Fruit fly (Drosophila melanogaster) whole organism, embryonic: ENCODE results near the gene IFT54.
A peak's percentile ranks its signal among the peaks of the same experiment; 100 is the strongest.

Source experiments
- Asciz ChIP-seq: fragments of 200-800 bp; sonication (Bioruptor generic); optimal IDR thresholded peaks from 2 replicates; lab custom pipeline; 2017; ENCODE audit warnings: missing biosample characterization, mild to moderate bottlenecking, missing genetic modification characterization, missing genetic modification reagents
- Atf6 ChIP-seq: fragments of 200-800 bp; sonication (Bioruptor generic); IDR thresholded peaks from 2 replicates; pipeline ENCODE4 v1.3.6; 2022; ENCODE audit warnings: missing biosample characterization, missing genetic modification characterization
- B-H1 ChIP-seq: fragments of 200-800 bp; sonication (Bioruptor generic); IDR thresholded peaks from 3 replicates; pipeline ENCODE4 v1.3.6; 2022; ENCODE audit warnings: missing biosample characterization, missing genetic modification characterization
- BEAF-32 ChIP-seq: fragments of 200-800 bp; sonication (Bioruptor generic); optimal IDR thresholded peaks from 3 replicates; lab custom pipeline; 2017; ENCODE audit warnings: missing biosample characterization, missing genetic modification characterization, mild to moderate bottlenecking, moderate library complexity, missing genetic modification reagents
- CG10147 ChIP-seq: fragments of 200-800 bp; sonication (Bioruptor generic); optimal IDR thresholded peaks from 2 replicates; lab custom pipeline; 2019; ENCODE audit warnings: missing biosample characterization, mild to moderate bottlenecking, missing genetic modification characterization, moderate library complexity
- CG12391 ChIP-seq: fragments of 200-800 bp; sonication (Bioruptor generic); optimal IDR thresholded peaks from 3 replicates; lab custom pipeline; 2018; ENCODE audit warnings: missing biosample characterization, mild to moderate bottlenecking, missing genetic modification characterization, moderate library complexity
- CG14050 ChIP-seq: fragments of 200-800 bp; sonication (Bioruptor generic); IDR thresholded peaks from 3 replicates; pipeline ENCODE4 v1.3.6; 2022; ENCODE audit warnings: missing biosample characterization, missing genetic modification characterization
- CG14667 ChIP-seq: fragments of 200-800 bp; sonication (Bioruptor generic); IDR thresholded peaks from 2 replicates; pipeline ENCODE4 v1.3.6; 2022; ENCODE audit warnings: missing biosample characterization, missing genetic modification characterization
- CG15269 ChIP-seq: fragments of 200-800 bp; sonication (Bioruptor generic); optimal IDR thresholded peaks from 2 replicates; lab custom pipeline; 2018; ENCODE audit warnings: missing biosample characterization, mild to moderate bottlenecking, missing genetic modification characterization, moderate library complexity
- CG17359 ChIP-seq: fragments of 200-800 bp; sonication (Bioruptor generic); optimal IDR thresholded peaks from 3 replicates; lab custom pipeline; 2018; ENCODE audit warnings: missing biosample characterization, mild to moderate bottlenecking, missing genetic modification characterization, moderate library complexity
- CG2129 ChIP-seq: fragments of 200-800 bp; sonication (Bioruptor generic); IDR thresholded peaks from 2 replicates; pipeline ENCODE4 v1.3.6; 2022; ENCODE audit warnings: missing biosample characterization, missing genetic modification characterization; ENCODE audit not compliant: partially characterized antibody
- CG30403 ChIP-seq: fragments of 200-800 bp; sonication (Bioruptor generic); optimal IDR thresholded peaks from 3 replicates; lab custom pipeline; 2016; ENCODE audit warnings: missing biosample characterization, missing genetic modification characterization
- CG30431 ChIP-seq: fragments of 200-800 bp; sonication (Bioruptor generic); optimal IDR thresholded peaks from 2 replicates; lab custom pipeline; 2017; ENCODE audit warnings: missing biosample characterization, missing genetic modification characterization
- CG3065 ChIP-seq: fragments of 200-800 bp; sonication (Bioruptor generic); optimal IDR thresholded peaks from 2 replicates; lab custom pipeline; 2016; ENCODE audit warnings: missing biosample characterization, missing genetic modification characterization
- CG34376 ChIP-seq: fragments of 200-800 bp; sonication (Bioruptor generic); optimal IDR thresholded peaks from 2 replicates; lab custom pipeline; 2018; ENCODE audit warnings: missing biosample characterization, mild to moderate bottlenecking, missing genetic modification characterization
- CG4424 ChIP-seq: fragments of 200-800 bp; sonication (Bioruptor generic); optimal IDR thresholded peaks from 3 replicates; lab custom pipeline; 2016; ENCODE audit warnings: missing biosample characterization, missing genetic modification characterization
- CG8388 ChIP-seq: fragments of 200-800 bp; sonication (Bioruptor generic); optimal IDR thresholded peaks from 2 replicates; lab custom pipeline; 2019; ENCODE audit warnings: missing biosample characterization, mild to moderate bottlenecking, missing genetic modification characterization, moderate library complexity
- CG9437 ChIP-seq: fragments of 200-800 bp; sonication (Bioruptor generic); optimal IDR thresholded peaks from 2 replicates; lab custom pipeline; 2018; ENCODE audit warnings: missing biosample characterization, mild to moderate bottlenecking, missing genetic modification characterization
- Camta ChIP-seq: fragments of 200-800 bp; sonication (Bioruptor generic); optimal IDR thresholded peaks from 2 replicates; lab custom pipeline; 2016; ENCODE audit warnings: missing biosample characterization, missing genetic modification characterization
- D ChIP-seq, 2 experiments: fragments of 200-800 bp in 1 of 2; fragments of >200 bp in 1 of 2; sonication (Bioruptor generic) in 1 of 2; optimal IDR thresholded peaks; 2 replicates in 1 of 2; 3 replicates in 1 of 2; lab custom pipeline; 2017; ENCODE audit warnings: mild to moderate bottlenecking in 1 of 2, missing biosample characterization in 1 of 2, missing genetic modification characterization in 1 of 2, missing genetic modification reagents in 1 of 2
- Dbx ChIP-seq: fragments of 200-800 bp; sonication (Bioruptor generic); IDR thresholded peaks from 3 replicates; pipeline ENCODE4 v1.3.6; 2022; ENCODE audit warnings: missing biosample characterization, missing genetic modification characterization
- Fer1 ChIP-seq: fragments of 200-800 bp; sonication (Bioruptor generic); optimal IDR thresholded peaks from 2 replicates; lab custom pipeline; 2017; ENCODE audit warnings: missing biosample characterization, mild to moderate bottlenecking, missing genetic modification characterization
- GATAe ChIP-seq: fragments of 200-800 bp; sonication (Bioruptor generic); conservative IDR thresholded peaks from 2 replicates; pipeline ENCODE4 v1.3.6; 2022; ENCODE audit warnings: missing biosample characterization, missing genetic modification characterization
- Gug ChIP-seq: fragments of 200-800 bp; sonication (Bioruptor generic); IDR thresholded peaks from 4 replicates; pipeline ENCODE4 v1.3.6; 2022; ENCODE audit warnings: missing biosample characterization, missing genetic modification characterization
- HLHmδ ChIP-seq: fragments of 200-800 bp; sonication (Bioruptor generic); optimal IDR thresholded peaks from 2 replicates; lab custom pipeline; 2018; ENCODE audit warnings: missing biosample characterization, mild to moderate bottlenecking, missing genetic modification characterization, moderate library complexity
- Kr ChIP-seq: fragments of 200-800 bp; sonication (Bioruptor generic); optimal IDR thresholded peaks from 2 replicates; lab custom pipeline; 2017; ENCODE audit warnings: missing biosample characterization, mild to moderate bottlenecking, missing genetic modification characterization
- Med ChIP-seq: fragments of 200-800 bp; sonication (Bioruptor generic); peaks from one replicate; lab custom pipeline; 2016; ENCODE audit warnings: missing biosample characterization, missing genetic modification characterization, mild to moderate bottlenecking, inconsistent platforms, moderate library complexity
- NC2β ChIP-seq: fragments of 200-800 bp; sonication (Bioruptor generic); optimal IDR thresholded peaks from 2 replicates; lab custom pipeline; 2016; ENCODE audit warnings: missing biosample characterization, missing genetic modification characterization
- Ravus ChIP-seq: fragments of 200-800 bp; sonication (Bioruptor generic); IDR thresholded peaks from 2 replicates; pipeline ENCODE4 v1.3.6; 2022; ENCODE audit warnings: missing biosample characterization, missing genetic modification characterization
- Taf1 ChIP-seq: fragments of 200-800 bp; sonication (Bioruptor generic); IDR thresholded peaks from 2 replicates; pipeline ENCODE4 v1.3.6; 2022; ENCODE audit warnings: missing biosample characterization, missing genetic modification characterization
- al ChIP-seq: fragments of 200-800 bp; sonication (Bioruptor generic); IDR thresholded peaks from 2 replicates; pipeline ENCODE4 v1.3.6; 2022; ENCODE audit warnings: missing biosample characterization, missing genetic modification characterization
- ase ChIP-seq: fragments of 200-800 bp; sonication (Bioruptor generic); IDR thresholded peaks from 3 replicates; pipeline ENCODE4 v1.3.6; 2022; ENCODE audit warnings: missing biosample characterization, missing genetic modification characterization
- bsh ChIP-seq, 2 experiments: fragments of 200-800 bp; sonication (Bioruptor generic); optimal IDR thresholded peaks; 2 replicates each; lab custom pipeline; 2017 to 2018; ENCODE audit warnings: mild to moderate bottlenecking in 2 of 2, missing biosample characterization in 2 of 2, missing genetic modification characterization in 2 of 2, moderate library complexity in 1 of 2
- cas ChIP-seq: fragments of 200-800 bp; sonication (Bioruptor generic); IDR thresholded peaks from 2 replicates; pipeline ENCODE4 v1.3.6; 2022; ENCODE audit warnings: missing biosample characterization, missing genetic modification characterization
- da ChIP-seq: fragments of 200-800 bp; sonication (Bioruptor generic); optimal IDR thresholded peaks from 2 replicates; lab custom pipeline; 2016; ENCODE audit warnings: missing biosample characterization, missing genetic modification characterization
- dysf ChIP-seq: fragments of 200-800 bp; sonication (Bioruptor generic); IDR thresholded peaks from 3 replicates; pipeline ENCODE4 v1.3.6; 2022; ENCODE audit warnings: missing biosample characterization, missing genetic modification characterization
- kah ChIP-seq: fragments of 200-800 bp; sonication (Bioruptor generic); optimal IDR thresholded peaks from 2 replicates; lab custom pipeline; 2018; ENCODE audit warnings: missing biosample characterization, mild to moderate bottlenecking, missing genetic modification characterization
- klu ChIP-seq: fragments of 200-800 bp; sonication (Bioruptor generic); IDR thresholded peaks from 2 replicates; pipeline ENCODE4 v1.3.6; 2022; ENCODE audit warnings: missing biosample characterization, missing genetic modification characterization
- lab ChIP-seq: fragments of 200-800 bp; sonication (Bioruptor generic); optimal IDR thresholded peaks from 3 replicates; lab custom pipeline; 2017; ENCODE audit warnings: missing biosample characterization, missing genetic modification characterization, mild to moderate bottlenecking, moderate library complexity, missing genetic modification reagents
- lmd ChIP-seq: fragments of 200-800 bp; sonication (Bioruptor generic); IDR thresholded peaks from 2 replicates; pipeline ENCODE4 v1.3.6; 2022; ENCODE audit warnings: missing biosample characterization, missing genetic modification characterization
- lola ChIP-seq, 3 experiments: fragments of >200 bp in 2 of 3; fragments of 200-800 bp in 1 of 3; sonication (Bioruptor generic) in 1 of 3; optimal IDR thresholded peaks; 2 replicates each; lab custom pipeline; 2017 to 2019; ENCODE audit warnings: missing biosample characterization in 3 of 3, missing genetic modification characterization in 3 of 3, mild to moderate bottlenecking in 1 of 3, moderate library complexity in 1 of 3
- maf-S ChIP-seq: fragments of 200-800 bp; sonication (Bioruptor generic); optimal IDR thresholded peaks from 2 replicates; lab custom pipeline; 2016; ENCODE audit warnings: missing biosample characterization, missing genetic modification characterization
- nau ChIP-seq: fragments of 200-800 bp; sonication (Bioruptor generic); optimal IDR thresholded peaks from 3 replicates; lab custom pipeline; 2017; ENCODE audit warnings: missing biosample characterization, mild to moderate bottlenecking, missing genetic modification characterization, missing genetic modification reagents
- run ChIP-seq: fragments of 200-800 bp; sonication (Bioruptor generic); optimal IDR thresholded peaks from 3 replicates; lab custom pipeline; 2018; ENCODE audit warnings: missing biosample characterization, mild to moderate bottlenecking, missing genetic modification characterization
- salm ChIP-seq: fragments of 200-800 bp; sonication (Bioruptor generic); optimal IDR thresholded peaks from 2 replicates; lab custom pipeline; 2018; ENCODE audit warnings: missing biosample characterization, mild to moderate bottlenecking, missing genetic modification characterization
- scrt ChIP-seq: fragments of 200-800 bp; sonication (Bioruptor generic); optimal IDR thresholded peaks from 2 replicates; lab custom pipeline; 2018; ENCODE audit warnings: missing biosample characterization, mild to moderate bottlenecking, missing genetic modification characterization, moderate library complexity
- sens ChIP-seq: fragments of 200-800 bp; sonication (Bioruptor generic); peaks from one replicate; lab custom pipeline; 2016; ENCODE audit warnings: missing biosample characterization, missing genetic modification characterization
- tup ChIP-seq: fragments of 200-800 bp; sonication (Bioruptor generic); optimal IDR thresholded peaks from 2 replicates; lab custom pipeline; 2016; ENCODE audit warnings: missing biosample characterization, mild to moderate bottlenecking, missing genetic modification characterization, moderate library complexity
- unpg ChIP-seq: fragments of 200-800 bp; sonication (Bioruptor generic); optimal IDR thresholded peaks from 3 replicates; lab custom pipeline; 2018; ENCODE audit warnings: missing biosample characterization, mild to moderate bottlenecking, missing genetic modification characterization, moderate library complexity

IFT54 gene

DNA sequence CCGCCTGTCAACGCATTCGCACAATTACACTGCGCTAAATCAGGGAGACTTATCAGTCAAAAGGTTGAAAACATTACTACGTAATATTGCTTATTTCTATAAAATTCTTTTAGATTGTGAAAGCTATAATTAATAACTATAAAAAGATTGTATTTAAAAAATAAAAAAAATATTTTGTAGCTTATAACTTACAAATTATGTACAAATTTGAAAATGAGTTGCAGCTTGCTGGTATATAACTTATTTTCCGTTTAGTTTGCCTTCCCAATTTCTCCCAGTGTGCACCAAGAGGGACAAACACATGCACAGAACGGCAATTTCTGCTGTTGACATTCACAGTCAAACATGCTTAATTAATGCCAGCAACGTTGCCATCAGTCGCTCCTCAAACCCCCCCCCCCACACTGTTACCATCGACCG lies 51.5 kb downstream of the IFT54 start (continued):
- TF ChIP-seq nau (GFP tag; lab: Kevin White, UChicago) (peak; percentile 71), ase (GFP tag; lab: Robert Waterston, UW) (peak; percentile 71; the same call in 1 of the 3 replicates), B-H1 (GFP tag; lab: Robert Waterston, UW) (peak; percentile 62; the same call in 2 of the 3 replicates), dysf (GFP tag; lab: Robert Waterston, UW) (peak; percentile 81; the same call in 2 of the 3 replicates), CG30431 (GFP tag; lab: Kevin White, UChicago) (peak; percentile 29), CG8388 (GFP tag; lab: Kevin White, UChicago) (peak; percentile 72), bsh (GFP tag; optimal IDR thresholded peaks at IDR 0.05; lab: Kevin White, UChicago) (peak; percentile 58 to 60), unpg (GFP tag; lab: Kevin White, UChicago) (peak; percentile 78), cas (no peak), CG34376 (GFP tag; lab: Kevin White, UChicago) (peak; percentile 50), CG9437 (GFP tag; lab: Kevin White, UChicago) (peak; percentile 55), tup (GFP tag; lab: Kevin White, UChicago) (no peak), sens (GFP tag; lab: Kevin White, UChicago) (peak; percentile 67), lab (GFP tag; lab: Kevin White, UChicago) (peak; percentile 90), Ravus (GFP tag; lab: Robert Waterston, UW) (no peak), Med (GFP tag; lab: Kevin White, UChicago) (peak; percentile 58), Camta (no peak), maf-S (GFP tag; lab: Kevin White, UChicago) (no peak), lola (GFP tag; optimal IDR thresholded peaks at IDR 0.05; lab: Kevin White, UChicago) (peak in 1 of 3 experiments; percentile 48), NC2β (GFP tag; lab: Kevin White, UChicago) (no peak), run (peak; percentile 43), kah (GFP tag; lab: Kevin White, UChicago) (peak; percentile 27), CG14667 (GFP tag; lab: Robert Waterston, UW) (0 out of 2 replicates have a peak, but pooled peaks have one; percentile 25), BEAF-32 (no peak), CG3065 (no peak), CG2129 (GFP tag; lab: Robert Waterston, UW) (no peak), Kr (GFP tag; lab: Kevin White, UChicago) (no peak), Dbx (GFP tag; lab: Robert Waterston, UW) (peak; percentile 66; the same call in 2 of the 3 replicates), CG30403 (peak; percentile 63), Atf6 (GFP tag; lab: Robert Waterston, UW) (peak; percentile 61), Taf1 (GFP tag; lab: Robert Waterston, UW) (peak; percentile 68), D (optimal IDR thresholded peaks at IDR 0.05; lab: Kevin White, UChicago) (no peak), D (GFP tag; optimal IDR thresholded peaks at IDR 0.05; lab: Kevin White, UChicago) (peak; percentile 69), CG12391 (tag; lab: Kevin White, UChicago) (peak; percentile 70), CG4424 (GFP tag; lab: Kevin White, UChicago) (peak; percentile 68), CG17359 (tag; lab: Kevin White, UChicago) (peak; percentile 75), Asciz (peak; percentile 85), CG15269 (tag; lab: Kevin White, UChicago) (peak; percentile 67), al (GFP tag; lab: Robert Waterston, UW) (peak; percentile 46), CG10147 (GFP tag; lab: Kevin White, UChicago) (peak; percentile 86), Gug (GFP tag; lab: Robert Waterston, UW) (0 out of 4 replicates have a peak, but pooled peaks have one; percentile 33), lmd (GFP tag; lab: Robert Waterston, UW) (peak; percentile 70), Fer1 (GFP tag; lab: Kevin White, UChicago) (peak; percentile 89), GATAe (0 out of 2 replicates have a peak, but pooled peaks have one; percentile 16), salm (tag; lab: Kevin White, UChicago) (peak; percentile 42), CG14050 (GFP tag; lab: Robert Waterston, UW) (peak; percentile 45), da (GFP tag; lab: Kevin White, UChicago) (no peak), klu (GFP tag; lab: Robert Waterston, UW) (peak; percentile 42; the same call in 1 of the 2 replicates), scrt (GFP tag; lab: Kevin White, UChicago) (peak; percentile 76), HLHmδ (no peak)
